Worm (Caenorhabditis elegans): ENCODE data around the gene C25D7.10.

DNA sequence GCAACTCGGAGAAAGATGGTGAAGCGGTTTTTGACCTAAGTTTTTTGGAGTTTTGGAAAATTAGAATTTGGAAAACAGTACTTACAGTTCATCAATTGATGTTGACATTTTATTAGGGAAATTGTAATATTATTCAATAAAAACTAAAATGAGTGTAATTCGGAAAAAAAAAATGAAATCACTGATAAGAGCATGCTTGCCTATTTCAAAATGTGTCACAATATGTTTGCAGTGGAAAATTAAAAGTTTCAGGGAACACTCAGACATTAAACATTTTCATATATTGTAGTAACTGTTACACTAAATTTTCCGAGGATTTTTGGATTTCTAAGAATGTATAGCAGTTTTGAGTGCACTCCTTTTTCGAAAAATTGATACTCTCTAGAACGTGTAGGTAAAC lies 14.9 kb upstream of the C25D7.10 start, which contains the start of the genes fbxa-82 and C25D7.5:
- TF ChIP-seq unc-62 (GFP tag; optimal IDR thresholded peaks at IDR 0.05) (no peak), nhr-28 (tag; optimal IDR thresholded peaks at IDR 0.05) (no peak), nhr-76 (tag; optimal IDR thresholded peaks at IDR 0.05) (no peak), fos-1 (tag; optimal IDR thresholded peaks at IDR 0.05) (no peak), lsy-12 (tag; optimal IDR thresholded peaks at IDR 0.05) (no peak), nhr-25 (tag; optimal IDR thresholded peaks at IDR 0.05) (no peak), nhr-77 (tag; optimal IDR thresholded peaks at IDR 0.05) (no peak), sea-2 (GFP tag; optimal IDR thresholded peaks at IDR 0.05) (no peak), R02D3.7 (tag; optimal IDR thresholded peaks at IDR 0.05) (no peak), mdl-1 (tag; optimal IDR thresholded peaks at IDR 0.05) (no peak)

All from whole organism, L3 larva.